Worm (Caenorhabditis elegans) whole organism, L3 larva: ENCODE measurements around the gene sre-13.

Source experiments
- ama-1 ChIP-seq: fragments of 150-350 bp; optimal IDR thresholded peaks from 2 replicates; lab custom pipeline; 2018
- ceh-82 ChIP-seq: fragments of 150-350 bp; optimal IDR thresholded peaks from 2 replicates; lab custom pipeline; 2014; ENCODE audit warnings: missing biosample characterization, missing genetic modification characterization
- elt-3 ChIP-seq, 3 experiments: fragments of 150-350 bp in 1 of 3; sonication (generic microtip) in 2 of 3; optimal IDR thresholded peaks; 2 replicates in 2 of 3; 4 replicates in 1 of 3; lab custom pipeline; 2014 to 2017; ENCODE audit warnings: missing biosample characterization in 3 of 3, missing genetic modification characterization in 3 of 3
- lin-15B ChIP-seq: fragments of 150-350 bp; optimal IDR thresholded peaks from 2 replicates; lab custom pipeline; 2014; ENCODE audit warnings: missing biosample characterization, missing genetic modification characterization
- mdl-1 ChIP-seq: fragments of 150-350 bp; optimal IDR thresholded peaks from 2 replicates; lab custom pipeline; 2014; ENCODE audit warnings: missing biosample characterization, missing genetic modification characterization
- nhr-12 ChIP-seq: fragments of 150-350 bp; optimal IDR thresholded peaks from 2 replicates; lab custom pipeline; 2014; ENCODE audit warnings: missing biosample characterization, missing genetic modification characterization
- nhr-28 ChIP-seq: fragments of 150-350 bp; optimal IDR thresholded peaks from 2 replicates; lab custom pipeline; 2014; ENCODE audit warnings: missing biosample characterization, missing genetic modification characterization
- nhr-76 ChIP-seq: fragments of 150-350 bp; sonication (generic microtip); optimal IDR thresholded peaks from 5 replicates; lab custom pipeline; 2014; ENCODE audit warnings: missing biosample characterization, missing genetic modification characterization
- pha-4 ChIP-seq: fragments of 150-350 bp; optimal IDR thresholded peaks from 2 replicates; lab custom pipeline; 2014; ENCODE audit warnings: missing biosample characterization, missing genetic modification reagents, missing genetic modification characterization
- ztf-11 ChIP-seq: fragments of 150-350 bp; optimal IDR thresholded peaks from 2 replicates; lab custom pipeline; 2014; ENCODE audit warnings: missing biosample characterization, missing genetic modification characterization

DNA sequence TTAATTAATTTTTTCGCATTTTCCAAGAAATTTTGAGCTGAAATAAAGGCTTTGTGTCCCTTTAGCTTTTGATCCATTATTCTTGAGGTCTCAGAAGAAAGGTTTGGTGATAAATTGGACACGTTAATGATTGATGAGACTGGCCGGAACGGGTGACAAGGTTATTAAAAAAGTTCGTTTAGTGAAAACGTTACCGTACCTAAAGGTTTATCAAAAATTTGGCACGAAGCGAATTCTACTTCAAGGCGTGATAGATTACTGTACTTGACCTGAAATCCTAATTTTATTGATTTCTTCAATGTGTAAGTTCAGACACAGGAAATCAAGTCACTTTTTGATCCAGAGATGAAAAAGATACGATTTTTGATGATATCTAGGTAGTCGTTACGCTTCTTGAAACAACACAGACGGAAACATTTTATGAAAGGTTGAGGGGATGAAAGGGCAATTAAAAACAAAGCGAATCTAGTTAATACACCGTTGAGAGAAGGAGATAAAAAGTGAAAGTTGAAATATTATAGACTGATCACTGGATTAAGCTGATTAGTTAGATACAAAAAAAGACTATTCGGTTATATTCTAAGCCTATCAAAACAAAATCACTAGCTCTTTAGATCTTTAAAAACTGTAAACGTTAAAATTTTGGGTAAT lies 26.0 kb downstream of the sre-13 start:
- TF ChIP-seq mdl-1 (no peak), ama-1 (lab: Kevin White, UChicago) (peak; percentile 65), elt-3 (tag; optimal IDR thresholded peaks at IDR 0.05; lab: Kevin White, UChicago) (no peak), lin-15B (tag; lab: Kevin White, UChicago) (no peak), ceh-82 (no peak), ztf-11 (tag; lab: Kevin White, UChicago) (no peak), nhr-76 (tag; lab: Kevin White, UChicago) (no peak), nhr-28 (no peak), nhr-12 (tag; lab: Kevin White, UChicago) (no peak), pha-4 (no peak)
